Fruit fly (Drosophila melanogaster) whole organism, embryonic: ENCODE measurements around the gene CG18281.
A peak's percentile ranks its signal among the peaks of the same experiment; 100 is the strongest.

Experiments used
- ATbp ChIP-seq: fragments of 200-800 bp; sonication (Bioruptor generic); optimal IDR thresholded peaks from 2 replicates; lab custom pipeline; 2017; ENCODE audit warnings: missing biosample characterization, mild to moderate bottlenecking, missing genetic modification characterization, missing genetic modification reagents
- Bgb ChIP-seq: fragments of 200-800 bp; sonication (Bioruptor generic); IDR thresholded peaks from 2 replicates; pipeline ENCODE4 v1.3.6; 2022; ENCODE audit warnings: missing biosample characterization, missing genetic modification characterization; ENCODE audit not compliant: partially characterized antibody
- CG1024 ChIP-seq: fragments of 200-800 bp; sonication (Bioruptor generic); IDR thresholded peaks from 2 replicates; pipeline ENCODE4 v1.3.6; 2022; ENCODE audit warnings: missing biosample characterization, missing genetic modification characterization
- CG11456 ChIP-seq: fragments of 200-800 bp; sonication (Bioruptor generic); IDR thresholded peaks from 3 replicates; pipeline ENCODE4 v1.3.6; 2022; ENCODE audit warnings: missing biosample characterization, missing genetic modification characterization
- CG12219 ChIP-seq: fragments of 200-800 bp; sonication (Bioruptor generic); optimal IDR thresholded peaks from 3 replicates; lab custom pipeline; 2018; ENCODE audit warnings: missing biosample characterization, mild to moderate bottlenecking, missing genetic modification characterization
- CG14710 ChIP-seq: fragments of 200-800 bp; sonication (Bioruptor generic); optimal IDR thresholded peaks from 3 replicates; lab custom pipeline; 2019; ENCODE audit warnings: missing biosample characterization, mild to moderate bottlenecking, missing genetic modification characterization, moderate library complexity
- CG15269 ChIP-seq: fragments of 200-800 bp; sonication (Bioruptor generic); optimal IDR thresholded peaks from 2 replicates; lab custom pipeline; 2018; ENCODE audit warnings: missing biosample characterization, mild to moderate bottlenecking, missing genetic modification characterization, moderate library complexity
- CG1529 ChIP-seq: fragments of 200-800 bp; sonication (Bioruptor generic); optimal IDR thresholded peaks from 3 replicates; lab custom pipeline; 2018; ENCODE audit warnings: missing biosample characterization, missing genetic modification characterization
- CG15514 ChIP-seq: fragments of 200-800 bp; sonication (Bioruptor generic); optimal IDR thresholded peaks from 3 replicates; lab custom pipeline; 2017; ENCODE audit warnings: missing biosample characterization, missing genetic modification characterization, mild to moderate bottlenecking, moderate library complexity, missing genetic modification reagents
- CG16863 ChIP-seq: fragments of 200-800 bp; sonication (Bioruptor generic); optimal IDR thresholded peaks from 3 replicates; lab custom pipeline; 2016; ENCODE audit warnings: missing biosample characterization, missing genetic modification characterization
- CG31365 ChIP-seq: fragments of 200-800 bp; sonication (Bioruptor generic); optimal IDR thresholded peaks from 2 replicates; lab custom pipeline; 2018; ENCODE audit warnings: missing biosample characterization, mild to moderate bottlenecking, missing genetic modification characterization
- CG33213 ChIP-seq: fragments of 200-800 bp; sonication (Bioruptor generic); optimal IDR thresholded peaks from 3 replicates; lab custom pipeline; 2016; ENCODE audit warnings: missing biosample characterization, missing genetic modification characterization
- CG34376 ChIP-seq: fragments of 200-800 bp; sonication (Bioruptor generic); optimal IDR thresholded peaks from 2 replicates; lab custom pipeline; 2018; ENCODE audit warnings: missing biosample characterization, mild to moderate bottlenecking, missing genetic modification characterization
- CG3726 ChIP-seq: fragments of 200-800 bp; sonication (Bioruptor generic); IDR thresholded peaks from 3 replicates; pipeline ENCODE4, ENCODE4 v1.3.6; 2022; ENCODE audit warnings: missing biosample characterization, missing genetic modification characterization
- CG5953 ChIP-seq: fragments of 200-800 bp; sonication (Bioruptor generic); IDR thresholded peaks from 2 replicates; pipeline ENCODE4 v1.3.6; 2022; ENCODE audit warnings: missing biosample characterization, missing genetic modification characterization
- CG6175 ChIP-seq: fragments of 200-800 bp; sonication (Bioruptor generic); IDR thresholded peaks from 3 replicates; pipeline ENCODE4 v1.3.6; 2022; ENCODE audit warnings: missing biosample characterization, missing genetic modification characterization
- CG6689 ChIP-seq: fragments of 200-800 bp; sonication (Bioruptor generic); IDR thresholded peaks from 2 replicates; pipeline ENCODE4 v1.3.6; 2022; ENCODE audit warnings: missing biosample characterization, missing genetic modification characterization
- CG7357 ChIP-seq: fragments of 200-800 bp; sonication (Bioruptor generic); IDR thresholded peaks from 3 replicates; pipeline ENCODE4 v1.3.6; 2022; ENCODE audit warnings: missing biosample characterization, missing genetic modification characterization
- CG7372 ChIP-seq: fragments of 200-800 bp; sonication (Bioruptor generic); IDR thresholded peaks from 2 replicates; pipeline ENCODE4 v1.3.6; 2022; ENCODE audit warnings: missing biosample characterization, missing genetic modification characterization
- CG7556 ChIP-seq: fragments of 200-800 bp; sonication (Bioruptor generic); optimal IDR thresholded peaks from 2 replicates; lab custom pipeline; 2017; ENCODE audit warnings: missing biosample characterization, mild to moderate bottlenecking, missing genetic modification characterization
- CG7928 ChIP-seq: fragments of 200-800 bp; sonication (Bioruptor generic); optimal IDR thresholded peaks from 2 replicates; lab custom pipeline; 2017; ENCODE audit warnings: missing biosample characterization, mild to moderate bottlenecking, missing genetic modification characterization
- CG8924 ChIP-seq: fragments of 200-800 bp; optimal IDR thresholded peaks from 3 replicates; lab custom pipeline; 2019; ENCODE audit warnings: missing biosample characterization, mild to moderate bottlenecking, missing genetic modification characterization, moderate library complexity
- CG9215 ChIP-seq: fragments of 200-800 bp; sonication (Bioruptor generic); IDR thresholded peaks from 2 replicates; pipeline ENCODE4 v1.3.6; 2022; ENCODE audit warnings: missing biosample characterization, missing genetic modification characterization
- CoRest ChIP-seq: fragments of 200-800 bp; sonication (Bioruptor generic); optimal IDR thresholded peaks from 3 replicates; lab custom pipeline; 2018; ENCODE audit warnings: missing biosample characterization, mild to moderate bottlenecking, missing genetic modification characterization, moderate library complexity
- Dll ChIP-seq: fragments of 200-800 bp; sonication (Bioruptor generic); IDR thresholded peaks from 4 replicates; pipeline ENCODE4 v1.3.6; 2022; ENCODE audit warnings: missing biosample characterization, missing genetic modification characterization; ENCODE audit not compliant: partially characterized antibody
- E2f2 ChIP-seq: fragments of 200-800 bp; sonication (Bioruptor generic); IDR thresholded peaks from 2 replicates; pipeline ENCODE4 v1.3.6; 2022; ENCODE audit warnings: missing biosample characterization, missing genetic modification characterization
- Eip74EF ChIP-seq, 2 experiments: fragments of 200-800 bp in 1 of 2; fragments of >200 bp in 1 of 2; sonication (Bioruptor generic) in 1 of 2; optimal IDR thresholded peaks; 2 replicates each; lab custom pipeline; 2017 to 2019; ENCODE audit warnings: missing biosample characterization in 2 of 2, missing genetic modification characterization in 2 of 2, mild to moderate bottlenecking in 1 of 2, moderate library complexity in 1 of 2
- Elba2 ChIP-seq: fragments of 200-800 bp; sonication (Bioruptor generic); optimal IDR thresholded peaks from 3 replicates; lab custom pipeline; 2016; ENCODE audit warnings: missing biosample characterization, missing genetic modification characterization
- Ets97D ChIP-seq: fragments of 200-800 bp; sonication (Bioruptor generic); optimal IDR thresholded peaks from 3 replicates; lab custom pipeline; 2016; ENCODE audit warnings: missing biosample characterization, missing genetic modification characterization
- Hey ChIP-seq: fragments of 200-800 bp; sonication (Bioruptor generic); optimal IDR thresholded peaks from 3 replicates; lab custom pipeline; 2018; ENCODE audit warnings: missing biosample characterization, mild to moderate bottlenecking, missing genetic modification characterization
- Oaz ChIP-seq: fragments of 200-800 bp; sonication (Bioruptor generic); IDR thresholded peaks from 2 replicates; pipeline ENCODE4 v1.3.6; 2022; ENCODE audit warnings: missing biosample characterization, missing genetic modification characterization
- Sox102F ChIP-seq: fragments of 200-800 bp; sonication (Bioruptor generic); optimal IDR thresholded peaks from 2 replicates; lab custom pipeline; 2018; ENCODE audit warnings: missing biosample characterization, mild to moderate bottlenecking, missing genetic modification characterization, moderate library complexity
- TFAM ChIP-seq: fragments of 200-800 bp; sonication (Bioruptor generic); optimal IDR thresholded peaks from 2 replicates; lab custom pipeline; 2017; ENCODE audit warnings: missing biosample characterization, missing genetic modification characterization, inconsistent platforms
- Vsx1 ChIP-seq: fragments of 200-800 bp; sonication (Bioruptor generic); optimal IDR thresholded peaks from 2 replicates; lab custom pipeline; 2017; ENCODE audit warnings: missing biosample characterization, mild to moderate bottlenecking, missing genetic modification characterization, missing genetic modification reagents
- abd-A ChIP-seq: fragments of 200-800 bp; sonication (Bioruptor generic); optimal IDR thresholded peaks from 3 replicates; lab custom pipeline; 2019; ENCODE audit warnings: missing biosample characterization, mild to moderate bottlenecking, missing genetic modification characterization, moderate library complexity
- bab2 ChIP-seq: fragments of 200-800 bp; sonication (Bioruptor generic); optimal IDR thresholded peaks from 2 replicates; lab custom pipeline; 2016; ENCODE audit warnings: missing biosample characterization, missing genetic modification characterization
- bbx ChIP-seq: fragments of 200-800 bp; sonication (Bioruptor generic); IDR thresholded peaks from 2 replicates; pipeline ENCODE4 v1.3.6; 2022; ENCODE audit warnings: missing biosample characterization, missing genetic modification characterization; ENCODE audit not compliant: partially characterized antibody
- dimm ChIP-seq: fragments of 200-800 bp; sonication (Bioruptor generic); IDR thresholded peaks from 2 replicates; pipeline ENCODE4 v1.3.6; 2022; ENCODE audit warnings: missing biosample characterization, missing genetic modification characterization
- fd102C ChIP-seq: fragments of 200-800 bp; sonication (Bioruptor generic); optimal IDR thresholded peaks from 2 replicates; lab custom pipeline; 2018; ENCODE audit warnings: missing biosample characterization, mild to moderate bottlenecking, missing genetic modification characterization, moderate library complexity
- gro ChIP-seq: fragments of 200-800 bp; sonication (Bioruptor generic); optimal IDR thresholded peaks from 2 replicates; lab custom pipeline; 2016; ENCODE audit warnings: missing biosample characterization, missing genetic modification characterization
- hth ChIP-seq: fragments of >200 bp; optimal IDR thresholded peaks from 2 replicates; lab custom pipeline; 2017; ENCODE audit warnings: inconsistent platforms
- rib ChIP-seq: fragments of 200-800 bp; sonication (Bioruptor generic); IDR thresholded peaks from 2 replicates; pipeline ENCODE4 v1.3.6; 2022; ENCODE audit warnings: missing biosample characterization, missing genetic modification characterization
- slou ChIP-seq: fragments of 200-800 bp; sonication (Bioruptor generic); optimal IDR thresholded peaks from 3 replicates; lab custom pipeline; 2016; ENCODE audit warnings: missing biosample characterization, missing genetic modification characterization
- sr ChIP-seq: fragments of 200-800 bp; sonication (Bioruptor generic); IDR thresholded peaks from 3 replicates; pipeline ENCODE4 v1.3.6; 2022; ENCODE audit warnings: missing biosample characterization, missing genetic modification characterization
- twi ChIP-seq: fragments of 200-800 bp; optimal IDR thresholded peaks from 2 replicates; lab custom pipeline; 2019; ENCODE audit warnings: missing biosample characterization, mild to moderate bottlenecking, missing genetic modification characterization, moderate library complexity
- z ChIP-seq: fragments of 200-800 bp; sonication (Bioruptor generic); IDR thresholded peaks from 3 replicates; pipeline ENCODE4 v1.3.6; 2022; ENCODE audit warnings: missing biosample characterization, missing genetic modification characterization
- zf30C ChIP-seq: fragments of 200-800 bp; sonication (Bioruptor generic); optimal IDR thresholded peaks from 3 replicates; lab custom pipeline; 2018; ENCODE audit warnings: missing biosample characterization, mild to moderate bottlenecking, missing genetic modification characterization
- zfh2 ChIP-seq: fragments of 200-800 bp; sonication (Bioruptor generic); optimal IDR thresholded peaks from 2 replicates; lab custom pipeline; 2016; ENCODE audit warnings: missing biosample characterization, missing genetic modification characterization

Gene CG18281

dm6 chr3L:20508136-20508635 lies 8.6 kb downstream of the CG18281 start (continued):
- TF ChIP-seq CG33213: peak; percentile 81
- peak; percentile 62 for TF ChIP-seq dimm (GFP tag; lab: Robert Waterston, UW)
- TF ChIP-seq Eip74EF (GFP tag; optimal IDR thresholded peaks at IDR 0.05; lab: Kevin White, UChicago): peak in 1 of 2 experiments; percentile 85
- TF ChIP-seq gro (GFP tag; lab: Kevin White, UChicago): peak; percentile 94
- no peak for TF ChIP-seq fd102C (GFP tag; lab: Kevin White, UChicago)
- no peak; the same call in 1 of the 3 replicates for TF ChIP-seq CG6175
- no peak; the same call in 1 of the 3 replicates for TF ChIP-seq sr (GFP tag; lab: Robert Waterston, UW)
- peak; percentile 97 for TF ChIP-seq CG11456 (GFP tag; lab: Robert Waterston, UW)
- peak; percentile 97 for TF ChIP-seq zfh2
- peak; percentile 51 for TF ChIP-seq Ets97D
- TF ChIP-seq CG31365 (tag; lab: Kevin White, UChicago): peak; percentile 78
- TF ChIP-seq CG34376 (GFP tag; lab: Kevin White, UChicago): peak; percentile 96
- TF ChIP-seq CG1024 (GFP tag; lab: Robert Waterston, UW): peak; percentile 67
- no peak for TF ChIP-seq CG3726
- TF ChIP-seq CG1529 (GFP tag; lab: Kevin White, UChicago): peak; percentile 75
- peak; percentile 89 for TF ChIP-seq CG8924 (tag; lab: Kevin White, UChicago)
- TF ChIP-seq ATbp (GFP tag; lab: Kevin White, UChicago): peak; percentile 72
- no peak for TF ChIP-seq bbx (GFP tag; lab: Robert Waterston, UW)
- peak; percentile 38 for TF ChIP-seq TFAM (GFP tag; lab: Kevin White, UChicago)
- TF ChIP-seq bab2 (GFP tag; lab: Kevin White, UChicago): peak; percentile 94
- peak; percentile 65 for TF ChIP-seq Bgb (GFP tag; lab: Robert Waterston, UW)
- peak; percentile 88 for TF ChIP-seq Sox102F (GFP tag; lab: Kevin White, UChicago)
- peak; percentile 93 for TF ChIP-seq CG7556 (GFP tag; lab: Kevin White, UChicago)

dm6 chr3L:20509121-20509934 lies 9.7 kb downstream of the CG18281 start:
- TF ChIP-seq z (no peak), Hey (tag; lab: Kevin White, UChicago) (no peak), Vsx1 (GFP tag; lab: Kevin White, UChicago) (peak; percentile 58), CG16863 (GFP tag; lab: Kevin White, UChicago) (peak; percentile 67), Oaz (no peak), CG7372 (GFP tag; lab: Robert Waterston, UW) (peak; percentile 53; the same call in 1 of the 2 replicates), abd-A (tag; lab: Kevin White, UChicago) (no peak), CoRest (tag; lab: Kevin White, UChicago) (peak; percentile 91), CG6689 (GFP tag; lab: Robert Waterston, UW) (no peak), CG12219 (GFP tag; lab: Kevin White, UChicago) (peak; percentile 63), CG1024 (GFP tag; lab: Robert Waterston, UW) (no peak), slou (GFP tag; lab: Kevin White, UChicago) (peak; percentile 28), CG9215 (GFP tag; lab: Robert Waterston, UW) (peak; percentile 48), CG14710 (tag; lab: Kevin White, UChicago) (peak; percentile 78), CG5953 (GFP tag; lab: Robert Waterston, UW) (no peak), E2f2 (GFP tag; lab: Robert Waterston, UW) (peak; percentile 32), CG15269 (tag; lab: Kevin White, UChicago) (peak; percentile 82), CG15514 (GFP tag; lab: Kevin White, UChicago) (peak; percentile 37), CG7928 (GFP tag; lab: Kevin White, UChicago) (peak; percentile 56), rib (GFP tag; lab: Robert Waterston, UW) (no peak), zf30C (no peak), Dll (GFP tag; lab: Robert Waterston, UW) (no peak), CG7357 (GFP tag; lab: Robert Waterston, UW) (0 out of 3 replicates have a peak, but pooled peaks have one; percentile 31), Elba2 (GFP tag; lab: Kevin White, UChicago) (no peak), hth (lab: Kevin White, UChicago) (no peak), twi (tag; lab: Kevin White, UChicago) (peak; percentile 64)
